Fruit fly (Drosophila melanogaster) whole organism, embryonic: Measurements from ENCODE around the gene CG10232.

Experiments
- Abd-B ChIP-seq: fragments of 200-800 bp; sonication (Bioruptor generic); optimal IDR thresholded peaks from 2 replicates; lab custom pipeline; 2018; ENCODE audit warnings: missing biosample characterization, mild to moderate bottlenecking, missing genetic modification characterization, moderate library complexity
- Atf6 ChIP-seq: fragments of 200-800 bp; sonication (Bioruptor generic); IDR thresholded peaks from 2 replicates; pipeline ENCODE4 v1.3.6; 2022; ENCODE audit warnings: missing biosample characterization, missing genetic modification characterization
- Awh ChIP-seq: fragments of 200-800 bp; sonication (Bioruptor generic); IDR thresholded peaks from 2 replicates; pipeline ENCODE4, ENCODE4 v1.3.6; 2022; ENCODE audit warnings: missing biosample characterization, missing genetic modification characterization
- B-H1 ChIP-seq: fragments of 200-800 bp; sonication (Bioruptor generic); IDR thresholded peaks from 3 replicates; pipeline ENCODE4 v1.3.6; 2022; ENCODE audit warnings: missing biosample characterization, missing genetic modification characterization
- CG10462 ChIP-seq: fragments of 200-800 bp; sonication (Bioruptor generic); optimal IDR thresholded peaks from 2 replicates; lab custom pipeline; 2016; ENCODE audit warnings: missing biosample characterization, missing genetic modification characterization
- CG10543 ChIP-seq: fragments of 200-800 bp; sonication (Bioruptor generic); optimal IDR thresholded peaks from 3 replicates; lab custom pipeline; 2017; ENCODE audit warnings: missing biosample characterization, mild to moderate bottlenecking, missing genetic modification characterization, moderate library complexity
- CG11456 ChIP-seq: fragments of 200-800 bp; sonication (Bioruptor generic); IDR thresholded peaks from 3 replicates; pipeline ENCODE4 v1.3.6; 2022; ENCODE audit warnings: missing biosample characterization, missing genetic modification characterization
- CG14667 ChIP-seq: fragments of 200-800 bp; sonication (Bioruptor generic); IDR thresholded peaks from 2 replicates; pipeline ENCODE4 v1.3.6; 2022; ENCODE audit warnings: missing biosample characterization, missing genetic modification characterization
- CG14860 ChIP-seq: fragments of 200-800 bp; sonication (Bioruptor generic); IDR thresholded peaks from 3 replicates; pipeline ENCODE4 v1.3.6; 2022; ENCODE audit warnings: missing biosample characterization, missing genetic modification characterization; ENCODE audit not compliant: partially characterized antibody
- CG16863 ChIP-seq: fragments of 200-800 bp; sonication (Bioruptor generic); optimal IDR thresholded peaks from 3 replicates; lab custom pipeline; 2016; ENCODE audit warnings: missing biosample characterization, missing genetic modification characterization
- CG17385 ChIP-seq: fragments of 200-800 bp; sonication (Bioruptor generic); optimal IDR thresholded peaks from 3 replicates; lab custom pipeline; 2018; ENCODE audit warnings: missing biosample characterization, mild to moderate bottlenecking, missing genetic modification characterization
- CG1792 ChIP-seq: fragments of 200-800 bp; sonication (Bioruptor generic); optimal IDR thresholded peaks from 2 replicates; lab custom pipeline; 2016; ENCODE audit warnings: missing biosample characterization, missing genetic modification characterization
- CG32772 ChIP-seq: fragments of 200-800 bp; sonication (Bioruptor generic); IDR thresholded peaks from 2 replicates; pipeline ENCODE4 v1.3.6; 2022; ENCODE audit warnings: missing biosample characterization, missing genetic modification characterization
- CG33557 ChIP-seq: fragments of 200-800 bp; sonication (Bioruptor generic); optimal IDR thresholded peaks from 2 replicates; lab custom pipeline; 2019; ENCODE audit warnings: missing biosample characterization, mild to moderate bottlenecking, missing genetic modification characterization, moderate library complexity
- CG3995 ChIP-seq: fragments of 200-800 bp; sonication (Bioruptor generic); optimal IDR thresholded peaks from 3 replicates; lab custom pipeline; 2016; ENCODE audit warnings: missing biosample characterization, missing genetic modification characterization
- CG4404 ChIP-seq: fragments of 200-800 bp; sonication (Bioruptor generic); IDR thresholded peaks from 2 replicates; pipeline ENCODE4 v1.3.6; 2022; ENCODE audit warnings: missing biosample characterization, missing genetic modification characterization
- CG4424 ChIP-seq: fragments of 200-800 bp; sonication (Bioruptor generic); optimal IDR thresholded peaks from 3 replicates; lab custom pipeline; 2016; ENCODE audit warnings: missing biosample characterization, missing genetic modification characterization
- CG4707 ChIP-seq: fragments of 200-800 bp; sonication (Bioruptor generic); optimal IDR thresholded peaks from 2 replicates; lab custom pipeline; 2018; ENCODE audit warnings: missing biosample characterization, mild to moderate bottlenecking, missing genetic modification characterization, moderate library complexity
- CG6272 ChIP-seq: fragments of 200-800 bp; sonication (Bioruptor generic); IDR thresholded peaks from 2 replicates; pipeline ENCODE4 v1.3.6; 2022; ENCODE audit warnings: missing biosample characterization, missing genetic modification characterization
- CG6791 ChIP-seq: fragments of 200-800 bp; sonication (Bioruptor generic); IDR thresholded peaks from 3 replicates; pipeline ENCODE4 v1.3.6; 2022; ENCODE audit warnings: missing biosample characterization, missing genetic modification characterization; ENCODE audit not compliant: partially characterized antibody
- CG8478 ChIP-seq: fragments of >200 bp; optimal IDR thresholded peaks from 2 replicates; lab custom pipeline; 2018
- CTCF ChIP-seq: fragments of 200-800 bp; sonication (Bioruptor generic); optimal IDR thresholded peaks from 2 replicates; lab custom pipeline; 2017; ENCODE audit warnings: missing biosample characterization, mild to moderate bottlenecking, missing genetic modification characterization, moderate library complexity
- CoRest ChIP-seq: fragments of 200-800 bp; sonication (Bioruptor generic); optimal IDR thresholded peaks from 3 replicates; lab custom pipeline; 2018; ENCODE audit warnings: missing biosample characterization, mild to moderate bottlenecking, missing genetic modification characterization, moderate library complexity
- CrebB ChIP-seq: fragments of 200-800 bp; sonication (Bioruptor generic); optimal IDR thresholded peaks from 3 replicates; lab custom pipeline; 2018; ENCODE audit warnings: missing biosample characterization, mild to moderate bottlenecking, missing genetic modification characterization
- Dip3 ChIP-seq: fragments of 200-800 bp; sonication (Bioruptor generic); optimal IDR thresholded peaks from 3 replicates; lab custom pipeline; 2016; ENCODE audit warnings: missing biosample characterization, missing genetic modification characterization
- Doc3 ChIP-seq: fragments of 200-800 bp; sonication (Bioruptor generic); IDR thresholded peaks from 3 replicates; pipeline ENCODE4 v1.3.6; 2022; ENCODE audit warnings: missing biosample characterization, missing genetic modification characterization; ENCODE audit not compliant: partially characterized antibody
- Fer2 ChIP-seq: fragments of 200-800 bp; sonication (Bioruptor generic); optimal IDR thresholded peaks from 2 replicates; lab custom pipeline; 2018; ENCODE audit warnings: missing biosample characterization, mild to moderate bottlenecking, missing genetic modification characterization, moderate library complexity
- Gug ChIP-seq: fragments of 200-800 bp; sonication (Bioruptor generic); IDR thresholded peaks from 4 replicates; pipeline ENCODE4 v1.3.6; 2022; ENCODE audit warnings: missing biosample characterization, missing genetic modification characterization
- HLH3B ChIP-seq: fragments of 200-800 bp; sonication (Bioruptor generic); IDR thresholded peaks from 2 replicates; pipeline ENCODE4 v1.3.6; 2022; ENCODE audit warnings: missing biosample characterization, missing genetic modification characterization
- Hand ChIP-seq: fragments of 200-800 bp; sonication (Bioruptor generic); optimal IDR thresholded peaks from 2 replicates; lab custom pipeline; 2017; ENCODE audit warnings: mild to moderate bottlenecking, missing biosample characterization, missing genetic modification reagents, missing genetic modification characterization
- NC2α ChIP-seq: fragments of 200-800 bp; sonication (Bioruptor generic); optimal IDR thresholded peaks from 2 replicates; lab custom pipeline; 2016; ENCODE audit warnings: missing biosample characterization, missing genetic modification characterization
- Nf-YB ChIP-seq: fragments of 200-800 bp; sonication (Bioruptor generic); optimal IDR thresholded peaks from 3 replicates; lab custom pipeline; 2019; ENCODE audit warnings: missing biosample characterization, mild to moderate bottlenecking, missing genetic modification characterization, moderate library complexity
- PHDP ChIP-seq: fragments of 200-800 bp; sonication (Bioruptor generic); optimal IDR thresholded peaks from 3 replicates; lab custom pipeline; 2018; ENCODE audit warnings: missing biosample characterization, mild to moderate bottlenecking, missing genetic modification characterization, moderate library complexity
- Rx ChIP-seq: fragments of 200-800 bp; sonication (Bioruptor generic); IDR thresholded peaks from 2 replicates; pipeline ENCODE4 v1.3.6; 2022; ENCODE audit warnings: missing biosample characterization, missing genetic modification characterization
- bigmax ChIP-seq: fragments of 200-800 bp; sonication (Bioruptor generic); optimal IDR thresholded peaks from 2 replicates; lab custom pipeline; 2018; ENCODE audit warnings: missing biosample characterization, mild to moderate bottlenecking, missing genetic modification characterization
- bowl ChIP-seq: fragments of 200-800 bp; sonication (Bioruptor generic); IDR thresholded peaks from 2 replicates; pipeline ENCODE4 v1.3.6; 2022; ENCODE audit warnings: missing biosample characterization, missing genetic modification characterization
- caup ChIP-seq: fragments of 200-800 bp; sonication (Bioruptor generic); optimal IDR thresholded peaks from 3 replicates; lab custom pipeline; 2017; ENCODE audit warnings: missing biosample characterization, mild to moderate bottlenecking, missing genetic modification characterization, moderate library complexity; ENCODE audit not compliant: severe bottlenecking
- crol ChIP-seq: fragments of 200-800 bp; sonication (Bioruptor generic); IDR thresholded peaks from 2 replicates; pipeline ENCODE4 v1.3.6; 2022; ENCODE audit warnings: missing biosample characterization, missing genetic modification characterization
- dpn ChIP-seq, 2 experiments: fragments of 200-800 bp; sonication (Bioruptor generic); optimal IDR thresholded peaks; 3 replicates each; lab custom pipeline; 2016; ENCODE audit warnings: missing biosample characterization in 2 of 2, missing genetic modification characterization in 2 of 2
- en ChIP-seq: fragments of 200-800 bp; sonication (Bioruptor generic); optimal IDR thresholded peaks from 2 replicates; lab custom pipeline; 2016; ENCODE audit warnings: missing biosample characterization, missing genetic modification characterization
- eyg ChIP-seq: fragments of 200-800 bp; sonication (Bioruptor generic); optimal IDR thresholded peaks from 3 replicates; lab custom pipeline; 2016; ENCODE audit warnings: missing biosample characterization, missing genetic modification characterization
- fru ChIP-seq: fragments of >200 bp; optimal IDR thresholded peaks from 2 replicates; lab custom pipeline; 2017
- gcm2 ChIP-seq: fragments of 200-800 bp; sonication (Bioruptor generic); optimal IDR thresholded peaks from 2 replicates; lab custom pipeline; 2016; ENCODE audit warnings: missing biosample characterization, missing genetic modification characterization
- hb ChIP-seq: fragments of 200-800 bp; sonication (Bioruptor generic); IDR thresholded peaks from 3 replicates; pipeline ENCODE4 v1.3.6; 2022; ENCODE audit warnings: missing biosample characterization, missing genetic modification characterization; ENCODE audit not compliant: partially characterized antibody
- lilli ChIP-seq: fragments of 200-800 bp; sonication (Bioruptor generic); optimal IDR thresholded peaks from 3 replicates; lab custom pipeline; 2016; ENCODE audit warnings: missing biosample characterization, missing genetic modification characterization
- lmd ChIP-seq: fragments of 200-800 bp; sonication (Bioruptor generic); IDR thresholded peaks from 2 replicates; pipeline ENCODE4 v1.3.6; 2022; ENCODE audit warnings: missing biosample characterization, missing genetic modification characterization
- nerfin-1 ChIP-seq: fragments of 200-800 bp; sonication (Bioruptor generic); optimal IDR thresholded peaks from 3 replicates; lab custom pipeline; 2019; ENCODE audit warnings: missing biosample characterization, mild to moderate bottlenecking, missing genetic modification characterization, moderate library complexity
- tin ChIP-seq: fragments of 200-800 bp; sonication (Bioruptor generic); optimal IDR thresholded peaks from 3 replicates; lab custom pipeline; 2016; ENCODE audit warnings: missing biosample characterization, missing genetic modification characterization
- twi ChIP-seq: fragments of 200-800 bp; optimal IDR thresholded peaks from 2 replicates; lab custom pipeline; 2019; ENCODE audit warnings: missing biosample characterization, mild to moderate bottlenecking, missing genetic modification characterization, moderate library complexity
- tx ChIP-seq: fragments of 200-800 bp; sonication (Bioruptor generic); optimal IDR thresholded peaks from 2 replicates; lab custom pipeline; 2016; ENCODE audit warnings: missing biosample characterization, missing genetic modification characterization
- zfh1 ChIP-seq: fragments of 200-800 bp; sonication (Bioruptor generic); IDR thresholded peaks from 3 replicates; pipeline ENCODE4 v1.3.6; 2022; ENCODE audit warnings: missing biosample characterization, missing genetic modification characterization

CG10232 gene

DNA sequence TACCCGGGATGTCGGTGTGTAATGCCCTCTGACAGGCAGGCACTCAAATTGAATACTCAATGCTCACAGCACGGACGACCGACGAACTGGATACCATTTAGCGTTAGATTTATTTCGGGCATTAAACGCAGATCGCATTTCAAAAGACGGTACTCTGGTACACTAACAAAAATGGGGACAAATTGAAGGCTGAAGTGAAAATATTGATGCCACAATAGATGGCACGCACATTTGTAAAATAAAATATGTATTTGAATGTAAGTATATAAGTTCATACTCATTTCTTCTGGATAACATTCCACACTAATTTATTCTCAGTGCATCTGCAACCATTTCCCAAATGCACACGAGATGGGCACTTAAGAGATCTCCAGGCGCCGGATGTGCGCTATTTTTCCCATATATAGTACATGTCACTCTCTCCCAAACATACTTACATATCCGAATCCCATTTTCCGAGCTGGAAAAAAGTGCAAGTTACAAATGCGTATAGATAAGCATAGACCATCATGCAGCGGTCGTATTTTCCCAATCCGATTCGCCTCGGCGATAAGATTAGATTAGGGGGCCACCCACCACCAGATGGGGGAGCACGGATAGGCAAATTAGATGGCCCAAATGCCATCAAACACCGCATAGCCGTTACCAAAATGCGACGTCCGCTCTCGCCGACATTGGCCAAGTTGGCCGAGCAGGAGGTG, 11.8 kb downstream of the CG10232 start, which contains the start of gene CG10301 (continued):
- TF ChIP-seq eyg (no peak), Doc3 (GFP tag; lab: Robert Waterston, UW) (no peak), CG4404 (peak; percentile 84), Hand (GFP tag; lab: Kevin White, UChicago) (no peak), Gug (GFP tag; lab: Robert Waterston, UW) (peak; percentile 18; the same call in 2 of the 4 replicates), CG6791 (GFP tag; lab: Robert Waterston, UW) (no peak), Atf6 (no peak), CG4424 (GFP tag; lab: Kevin White, UChicago) (peak; percentile 59), nerfin-1 (tag; lab: Kevin White, UChicago) (peak; percentile 45), caup (no peak), Nf-YB (GFP tag; lab: Kevin White, UChicago) (peak; percentile 8), CG1792 (GFP tag; lab: Kevin White, UChicago) (no peak), CTCF (peak; percentile 13), Awh (GFP tag; lab: Robert Waterston, UW) (peak; percentile 52), CG32772 (GFP tag; lab: Robert Waterston, UW) (peak; percentile 49; the same call in 1 of the 2 replicates), dpn (GFP tag; optimal IDR thresholded peaks at IDR 0.05; lab: Kevin White, UChicago) (peak; percentile 32 to 49), bigmax (GFP tag; lab: Kevin White, UChicago) (no peak), twi (tag; lab: Kevin White, UChicago) (peak; percentile 53), CoRest (tag; lab: Kevin White, UChicago) (peak; percentile 61), CG10543 (GFP tag; lab: Kevin White, UChicago) (no peak), fru (lab: Kevin White, UChicago) (no peak), lmd (GFP tag; lab: Robert Waterston, UW) (peak; percentile 62), CG16863 (GFP tag; lab: Kevin White, UChicago) (peak; percentile 26), CG6272 (0 out of 2 replicates have a peak, but pooled peaks have one; percentile 7), lilli (GFP tag; lab: Kevin White, UChicago) (peak; percentile 39), bowl (GFP tag; lab: Robert Waterston, UW) (no peak), CG17385 (GFP tag; lab: Kevin White, UChicago) (peak; percentile 45), Rx (GFP tag; lab: Robert Waterston, UW) (peak; percentile 39), CrebB (tag; lab: Kevin White, UChicago) (no peak), Dip3 (GFP tag; lab: Kevin White, UChicago) (no peak), en (GFP tag; lab: Kevin White, UChicago) (no peak), PHDP (tag; lab: Kevin White, UChicago) (peak; percentile 37), gcm2 (GFP tag; lab: Kevin White, UChicago) (no peak), CG8478 (lab: Kevin White, UChicago) (no peak), CG14860 (GFP tag; lab: Robert Waterston, UW) (no peak), CG10462 (GFP tag; lab: Kevin White, UChicago) (peak; percentile 43), CG33557 (peak; percentile 61), B-H1 (peak; percentile 35; the same call in 2 of the 3 replicates), CG11456 (GFP tag; lab: Robert Waterston, UW) (no peak), zfh1 (GFP tag; lab: Robert Waterston, UW) (peak; percentile 88), Abd-B (GFP tag; lab: Kevin White, UChicago) (peak; percentile 43), hb (no peak), CG3995 (GFP tag; lab: Kevin White, UChicago) (no peak), Fer2 (tag; lab: Kevin White, UChicago) (no peak), tin (GFP tag; lab: Kevin White, UChicago) (peak; percentile 66), CG4707 (GFP tag; lab: Kevin White, UChicago) (peak; percentile 21), crol (GFP tag; lab: Robert Waterston, UW) (no peak), CG14667 (GFP tag; lab: Robert Waterston, UW) (peak; percentile 56), tx (GFP tag; lab: Kevin White, UChicago) (no peak), NC2α (GFP tag; lab: Kevin White, UChicago) (peak; percentile 9), HLH3B (GFP tag; lab: Robert Waterston, UW) (peak; percentile 43; the same call in 1 of the 2 replicates)
